Worm (Caenorhabditis elegans): ENCODE measurements around the gene T22C8.4.
A peak's percentile ranks its signal among the peaks of the same experiment; 100 is the strongest.

The T22C8.4 gene

DNA sequence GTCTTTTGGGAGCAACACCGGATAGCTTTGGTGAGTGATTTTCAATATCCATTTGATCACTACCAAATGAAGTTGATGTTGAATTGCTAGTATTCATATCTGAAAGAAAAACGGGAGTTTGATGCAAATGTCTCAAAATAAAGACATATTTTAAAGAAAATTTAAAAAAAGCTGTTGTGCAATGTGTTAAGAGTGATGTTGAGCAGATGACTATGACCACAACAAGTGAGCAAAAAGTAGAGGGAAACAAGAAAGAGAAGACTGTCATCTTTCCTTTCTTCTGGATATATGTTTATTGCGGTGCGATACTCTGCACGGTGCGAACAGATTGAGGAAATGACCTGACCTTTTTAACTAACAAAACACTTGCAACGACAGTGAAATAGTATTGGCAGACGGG is at the start of gene T22C8.4:
Gene T22C8.4, minus strand, starts transcription at position 101 of the 400 bp plus-strand sequence.
- TF ChIP-seq nhr-28 (tag; optimal IDR thresholded peaks at IDR 0.05) (no peak), nhr-43 (tag; optimal IDR thresholded peaks at IDR 0.05; ENCODE audit: poor library complexity, severe bottlenecking) (no peak), sea-2 (GFP tag; optimal IDR thresholded peaks at IDR 0.05) (no peak), nfya-1 (tag; optimal IDR thresholded peaks at IDR 0.05; ENCODE audit: insufficient read depth) (no peak), ceh-82 (tag; optimal IDR thresholded peaks at IDR 0.05) (no peak), tbx-2 (tag; optimal IDR thresholded peaks at IDR 0.05) (no peak), nhr-76 (tag; optimal IDR thresholded peaks at IDR 0.05) (no peak), egl-27 (tag; optimal IDR thresholded peaks at IDR 0.05) (no peak), skn-1 (tag; optimal IDR thresholded peaks at IDR 0.05) (no peak), nhr-25 (tag; optimal IDR thresholded peaks at IDR 0.05) (no peak), lin-15B (tag; optimal IDR thresholded peaks at IDR 0.05) (no peak), unc-62 (GFP tag; optimal IDR thresholded peaks at IDR 0.05) (no peak), mdl-1 (tag; optimal IDR thresholded peaks at IDR 0.05) (no peak), fkh-2 (tag; optimal IDR thresholded peaks at IDR 0.05) (no peak), ceh-28 (tag; optimal IDR thresholded peaks at IDR 0.05) (no peak), R02D3.7 (tag; optimal IDR thresholded peaks at IDR 0.05) (no peak)

DNA sequence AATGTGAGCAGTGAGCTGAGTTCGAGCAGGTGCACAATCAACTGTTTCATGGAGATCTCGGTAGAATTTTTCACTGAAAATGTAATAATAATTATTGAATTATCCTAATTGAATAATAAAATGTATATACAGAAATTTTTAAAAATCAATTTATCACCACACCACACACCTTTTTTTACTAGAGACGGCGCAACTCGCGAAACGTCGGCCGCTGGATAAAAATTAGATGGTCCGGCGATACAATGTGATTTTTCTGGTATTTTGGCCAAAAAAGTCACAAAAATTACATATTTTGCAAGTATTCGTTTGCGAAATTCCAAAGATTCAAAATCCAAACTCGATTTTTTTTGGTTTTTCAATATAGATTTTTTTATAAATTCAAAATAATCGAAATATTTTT is 47.5 kb upstream of the T22C8.4 start:
- TF ChIP-seq lin-15B (tag; optimal IDR thresholded peaks at IDR 0.05) (no peak), zag-1 (tag; optimal IDR thresholded peaks at IDR 0.05) (no peak), mdl-1 (tag; optimal IDR thresholded peaks at IDR 0.05) (no peak), snpc-4 (tag; optimal IDR thresholded peaks at IDR 0.05) (peak; percentile 14)

DNA sequence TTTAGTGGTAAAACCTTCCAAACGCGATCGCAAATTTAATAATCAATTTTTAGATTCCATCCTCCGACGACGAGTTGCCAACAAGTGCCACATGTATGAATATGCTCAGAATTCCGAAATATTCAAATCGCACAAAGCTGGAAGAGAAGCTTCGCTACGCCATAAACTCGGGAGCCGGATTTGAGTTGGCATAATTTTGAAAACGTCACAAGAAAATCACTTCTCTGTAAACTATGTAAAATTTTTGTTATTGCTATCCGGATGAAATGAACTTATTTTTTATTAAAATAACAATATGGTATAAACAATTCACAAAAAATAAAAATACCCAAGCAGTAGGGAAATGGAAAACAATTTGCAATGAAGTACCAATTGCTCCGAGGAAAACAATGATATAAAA is 45.6 kb upstream of the T22C8.4 start:
- TF ChIP-seq unc-62 (GFP tag; optimal IDR thresholded peaks at IDR 0.05) (no peak), nhr-25 (tag; optimal IDR thresholded peaks at IDR 0.05) (no peak), ZK546.5 (tag; optimal IDR thresholded peaks at IDR 0.05) (no peak), fkh-10 (GFP tag; optimal IDR thresholded peaks at IDR 0.05) (no peak), fkh-2 (tag; optimal IDR thresholded peaks at IDR 0.05) (no peak), R02D3.7 (tag; optimal IDR thresholded peaks at IDR 0.05) (no peak), nhr-237 (tag; optimal IDR thresholded peaks at IDR 0.05) (no peak), ztf-11 (tag; optimal IDR thresholded peaks at IDR 0.05) (no peak), pha-4 (tag; optimal IDR thresholded peaks at IDR 0.05) (no peak), nhr-67 (tag; optimal IDR thresholded peaks at IDR 0.05) (no peak), snpc-4 (tag; optimal IDR thresholded peaks at IDR 0.05) (no peak), ztf-4 (tag; optimal IDR thresholded peaks at IDR 0.05) (no peak), egl-27 (tag; optimal IDR thresholded peaks at IDR 0.05) (no peak), egl-5 (tag; optimal IDR thresholded peaks at IDR 0.05) (no peak), hmg-11 (tag; optimal IDR thresholded peaks at IDR 0.05) (no peak), aly-2 (tag; optimal IDR thresholded peaks at IDR 0.05) (no peak), pqm-1 (tag; optimal IDR thresholded peaks at IDR 0.05) (no peak), ceh-82 (tag; optimal IDR thresholded peaks at IDR 0.05) (no peak), skn-1 (tag; optimal IDR thresholded peaks at IDR 0.05) (no peak)

DNA sequence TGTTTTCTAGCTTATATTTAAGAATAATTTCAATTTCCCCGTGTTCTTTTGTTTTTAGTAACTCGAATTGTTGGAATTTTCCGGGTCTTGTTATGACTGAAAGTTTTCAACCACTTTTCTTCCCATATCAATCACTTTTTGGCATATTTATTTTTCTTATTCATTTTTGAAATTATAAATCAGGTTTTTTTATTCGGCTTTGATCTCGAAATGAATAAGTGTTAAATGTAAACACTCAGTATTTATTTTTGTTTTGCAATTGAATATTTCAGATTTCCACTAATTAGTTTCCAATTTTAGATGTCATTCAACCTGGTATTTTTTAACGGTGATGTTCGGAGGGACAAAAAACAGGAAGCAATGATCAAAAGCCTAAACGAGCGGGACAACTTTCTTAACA is 41.2 kb upstream of the T22C8.4 start, which contains the start of gene etc-1:
Gene etc-1, plus strand, starts transcription at position 301 of the 400 bp plus-strand sequence.
- TF ChIP-seq lin-39 (tag; optimal IDR thresholded peaks at IDR 0.05), result no peak
- no peak for TF ChIP-seq fkh-10 (GFP tag; optimal IDR thresholded peaks at IDR 0.05)
- no peak for TF ChIP-seq nhr-76 (tag; optimal IDR thresholded peaks at IDR 0.05)
- no peak for TF ChIP-seq elt-3 (tag; optimal IDR thresholded peaks at IDR 0.05)
- no peak for TF ChIP-seq zag-1 (tag; optimal IDR thresholded peaks at IDR 0.05)
- TF ChIP-seq nfya-1 (tag; optimal IDR thresholded peaks at IDR 0.05; ENCODE audit: insufficient read depth), result no peak
- no peak for TF ChIP-seq hmg-11 (tag; optimal IDR thresholded peaks at IDR 0.05)
- no peak for TF ChIP-seq unc-39 (tag; optimal IDR thresholded peaks at IDR 0.05)
- TF ChIP-seq jun-1 (tag; optimal IDR thresholded peaks at IDR 0.05), result no peak
- no peak for TF ChIP-seq elt-1 (tag; optimal IDR thresholded peaks at IDR 0.05)

DNA sequence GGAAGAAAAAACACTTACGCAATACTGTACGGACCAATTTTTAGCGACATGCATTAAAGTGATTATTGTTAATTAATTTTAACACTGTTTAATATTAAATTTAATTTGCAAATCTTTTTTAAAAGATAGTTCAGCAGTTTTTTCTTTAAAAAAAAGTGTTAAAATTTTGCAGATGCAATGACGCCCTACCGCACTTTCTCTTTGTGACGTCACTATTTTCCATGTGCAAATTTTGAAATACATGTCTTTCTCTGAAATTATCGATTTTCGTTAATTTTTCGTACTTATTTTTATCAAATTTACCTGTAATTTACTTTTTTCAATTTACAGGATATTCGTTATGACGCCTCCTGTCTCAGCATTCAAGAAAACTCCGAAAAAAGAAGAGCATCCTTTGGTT is 38.2 kb upstream of the T22C8.4 start, which contains the start of the genes piga-1 and eif-2Bepsilon:
Gene piga-1, minus strand, starts transcription at position 174 of the 400 bp plus-strand sequence.
Gene eif-2Bepsilon, plus strand, starts transcription at position 331 of the 400 bp plus-strand sequence.
- TF ChIP-seq hmg-11 (tag; optimal IDR thresholded peaks at IDR 0.05) (no peak), pha-4 (tag; optimal IDR thresholded peaks at IDR 0.05) (peak; percentile 74), elt-2 (tag; optimal IDR thresholded peaks at IDR 0.05) (peak; percentile 2), snpc-4 (tag; optimal IDR thresholded peaks at IDR 0.05) (no peak), fkh-2 (tag; optimal IDR thresholded peaks at IDR 0.05) (no peak), lin-39 (tag; optimal IDR thresholded peaks at IDR 0.05) (no peak), ceh-28 (tag; optimal IDR thresholded peaks at IDR 0.05) (peak; percentile 31), ztf-11 (tag; optimal IDR thresholded peaks at IDR 0.05) (no peak), lin-15B (tag; optimal IDR thresholded peaks at IDR 0.05) (peak; percentile 56), nhr-77 (tag; optimal IDR thresholded peaks at IDR 0.05) (no peak), ama-1 (optimal IDR thresholded peaks at IDR 0.05) (no peak)
